Fruit fly (Drosophila melanogaster) whole organism, embryonic: ENCODE data around the gene Sec13.

Experiments
- Adf1 ChIP-seq: fragments of 200-800 bp; sonication (Bioruptor generic); IDR thresholded peaks from 2 replicates; pipeline ENCODE4 v1.3.6; 2022; ENCODE audit warnings: missing biosample characterization, missing genetic modification characterization
- Atf-2 ChIP-seq: fragments of 200-800 bp; sonication (Bioruptor generic); optimal IDR thresholded peaks from 2 replicates; lab custom pipeline; 2016; ENCODE audit warnings: missing biosample characterization, missing genetic modification characterization
- BtbVII ChIP-seq: fragments of 200-800 bp; sonication (Bioruptor generic); optimal IDR thresholded peaks from 3 replicates; lab custom pipeline; 2017; ENCODE audit warnings: missing biosample characterization, mild to moderate bottlenecking, missing genetic modification characterization
- Bteb2 ChIP-seq: fragments of 200-800 bp; sonication (Bioruptor generic); optimal IDR thresholded peaks from 2 replicates; lab custom pipeline; 2016; ENCODE audit warnings: missing biosample characterization, missing genetic modification characterization
- CG10147 ChIP-seq: fragments of 200-800 bp; sonication (Bioruptor generic); optimal IDR thresholded peaks from 2 replicates; lab custom pipeline; 2019; ENCODE audit warnings: missing biosample characterization, mild to moderate bottlenecking, missing genetic modification characterization, moderate library complexity
- CG10209 ChIP-seq: fragments of 200-800 bp; sonication (Bioruptor generic); optimal IDR thresholded peaks from 3 replicates; lab custom pipeline; 2017; ENCODE audit warnings: missing biosample characterization, mild to moderate bottlenecking, missing genetic modification characterization, missing genetic modification reagents
- CG11247 ChIP-seq: fragments of 200-800 bp; sonication (Bioruptor generic); IDR thresholded peaks from 2 replicates; pipeline ENCODE4 v1.3.6; 2022; ENCODE audit warnings: missing biosample characterization, missing genetic modification characterization
- CG12391 ChIP-seq: fragments of 200-800 bp; sonication (Bioruptor generic); optimal IDR thresholded peaks from 3 replicates; lab custom pipeline; 2018; ENCODE audit warnings: missing biosample characterization, mild to moderate bottlenecking, missing genetic modification characterization, moderate library complexity
- CG16815 ChIP-seq: fragments of 200-800 bp; sonication (Bioruptor generic); optimal IDR thresholded peaks from 3 replicates; lab custom pipeline; 2017; ENCODE audit warnings: missing biosample characterization, mild to moderate bottlenecking, missing genetic modification characterization
- CG16863 ChIP-seq: fragments of 200-800 bp; sonication (Bioruptor generic); optimal IDR thresholded peaks from 3 replicates; lab custom pipeline; 2016; ENCODE audit warnings: missing biosample characterization, missing genetic modification characterization
- CG17361 ChIP-seq: fragments of 200-800 bp; sonication (Bioruptor generic); IDR thresholded peaks from 3 replicates; pipeline ENCODE4 v1.3.6; 2022; ENCODE audit warnings: missing biosample characterization, missing genetic modification characterization
- CG18262 ChIP-seq: fragments of 200-800 bp; optimal IDR thresholded peaks from 3 replicates; lab custom pipeline; 2019; ENCODE audit warnings: missing biosample characterization, mild to moderate bottlenecking, missing genetic modification characterization, moderate library complexity
- CG2202 ChIP-seq: fragments of 200-800 bp; sonication (Bioruptor generic); optimal IDR thresholded peaks from 2 replicates; lab custom pipeline; 2018; ENCODE audit warnings: missing biosample characterization, mild to moderate bottlenecking, missing genetic modification characterization
- CG32767 ChIP-seq: fragments of 200-800 bp; sonication (Bioruptor generic); IDR thresholded peaks from 2 replicates; pipeline ENCODE4 v1.3.6; 2022; ENCODE audit warnings: missing biosample characterization, missing genetic modification characterization
- CG5245 ChIP-seq: fragments of 200-800 bp; sonication (Bioruptor generic); optimal IDR thresholded peaks from 3 replicates; lab custom pipeline; 2016; ENCODE audit warnings: missing biosample characterization, missing genetic modification characterization
- CG6254 ChIP-seq: fragments of 200-800 bp; sonication (Bioruptor generic); optimal IDR thresholded peaks from 3 replicates; lab custom pipeline; 2017; ENCODE audit warnings: mild to moderate bottlenecking, missing biosample characterization, missing genetic modification reagents, missing genetic modification characterization
- CG6791 ChIP-seq: fragments of 200-800 bp; sonication (Bioruptor generic); IDR thresholded peaks from 3 replicates; pipeline ENCODE4 v1.3.6; 2022; ENCODE audit warnings: missing biosample characterization, missing genetic modification characterization; ENCODE audit not compliant: partially characterized antibody
- CG7839 ChIP-seq: fragments of 200-800 bp; sonication (Bioruptor generic); optimal IDR thresholded peaks from 3 replicates; lab custom pipeline; 2018; ENCODE audit warnings: missing biosample characterization, mild to moderate bottlenecking, missing genetic modification characterization, moderate library complexity
- CG7963 ChIP-seq: fragments of 200-800 bp; sonication (Bioruptor generic); IDR thresholded peaks from 3 replicates; pipeline ENCODE4 v1.3.6; 2022; ENCODE audit warnings: missing biosample characterization, missing genetic modification characterization; ENCODE audit not compliant: partially characterized antibody
- CrebB ChIP-seq: fragments of 200-800 bp; sonication (Bioruptor generic); optimal IDR thresholded peaks from 3 replicates; lab custom pipeline; 2018; ENCODE audit warnings: missing biosample characterization, mild to moderate bottlenecking, missing genetic modification characterization
- D ChIP-seq, 2 experiments: fragments of 200-800 bp in 1 of 2; fragments of >200 bp in 1 of 2; sonication (Bioruptor generic) in 1 of 2; optimal IDR thresholded peaks; 2 replicates in 1 of 2; 3 replicates in 1 of 2; lab custom pipeline; 2017; ENCODE audit warnings: mild to moderate bottlenecking in 1 of 2, missing biosample characterization in 1 of 2, missing genetic modification characterization in 1 of 2, missing genetic modification reagents in 1 of 2
- Dad ChIP-seq: fragments of 200-800 bp; sonication (Bioruptor generic); optimal IDR thresholded peaks from 3 replicates; lab custom pipeline; 2016; ENCODE audit warnings: missing biosample characterization, missing genetic modification characterization
- Dref ChIP-seq: fragments of 200-800 bp; sonication (Bioruptor generic); IDR thresholded peaks from 2 replicates; pipeline ENCODE4 v1.3.6; 2022; ENCODE audit warnings: missing biosample characterization, missing genetic modification characterization
- ERR ChIP-seq: fragments of 200-800 bp; sonication (Bioruptor generic); optimal IDR thresholded peaks from 2 replicates; lab custom pipeline; 2016; ENCODE audit warnings: missing biosample characterization, missing genetic modification characterization
- Hmr ChIP-seq: fragments of 200-800 bp; sonication (Bioruptor generic); optimal IDR thresholded peaks from 3 replicates; lab custom pipeline; 2017; ENCODE audit warnings: mild to moderate bottlenecking, missing biosample characterization, missing genetic modification reagents, missing genetic modification characterization
- Hr3 ChIP-seq: fragments of 200-800 bp; sonication (Bioruptor generic); optimal IDR thresholded peaks from 3 replicates; lab custom pipeline; 2016; ENCODE audit warnings: missing biosample characterization, missing genetic modification characterization
- Med ChIP-seq: fragments of 200-800 bp; sonication (Bioruptor generic); peaks from one replicate; lab custom pipeline; 2016; ENCODE audit warnings: missing biosample characterization, missing genetic modification characterization, mild to moderate bottlenecking, inconsistent platforms, moderate library complexity
- TFAM ChIP-seq: fragments of 200-800 bp; sonication (Bioruptor generic); optimal IDR thresholded peaks from 2 replicates; lab custom pipeline; 2017; ENCODE audit warnings: missing biosample characterization, missing genetic modification characterization, inconsistent platforms
- YL-1 ChIP-seq: fragments of 200-800 bp; sonication (Bioruptor generic); optimal IDR thresholded peaks from 3 replicates; lab custom pipeline; 2017; ENCODE audit warnings: missing biosample characterization, mild to moderate bottlenecking, missing genetic modification characterization
- abd-A ChIP-seq: fragments of 200-800 bp; sonication (Bioruptor generic); optimal IDR thresholded peaks from 3 replicates; lab custom pipeline; 2019; ENCODE audit warnings: missing biosample characterization, mild to moderate bottlenecking, missing genetic modification characterization, moderate library complexity
- bsh ChIP-seq, 2 experiments: fragments of 200-800 bp; sonication (Bioruptor generic); optimal IDR thresholded peaks; 2 replicates each; lab custom pipeline; 2017 to 2018; ENCODE audit warnings: mild to moderate bottlenecking in 2 of 2, missing biosample characterization in 2 of 2, missing genetic modification characterization in 2 of 2, moderate library complexity in 1 of 2
- cg ChIP-seq: fragments of 200-800 bp; sonication (Bioruptor generic); optimal IDR thresholded peaks from 3 replicates; lab custom pipeline; 2019; ENCODE audit warnings: missing biosample characterization, mild to moderate bottlenecking, missing genetic modification characterization, moderate library complexity
- esg ChIP-seq: fragments of 200-800 bp; sonication (Bioruptor generic); conservative IDR thresholded peaks from 2 replicates; pipeline ENCODE4 v1.3.6; 2022; ENCODE audit warnings: missing biosample characterization, missing genetic modification characterization
- gsb-n ChIP-seq: fragments of 200-800 bp; sonication (Bioruptor generic); optimal IDR thresholded peaks from 3 replicates; lab custom pipeline; 2018; ENCODE audit warnings: missing biosample characterization, mild to moderate bottlenecking, missing genetic modification characterization
- hth ChIP-seq: fragments of >200 bp; optimal IDR thresholded peaks from 2 replicates; lab custom pipeline; 2017; ENCODE audit warnings: inconsistent platforms
- ind ChIP-seq: fragments of 200-800 bp; sonication (Bioruptor generic); optimal IDR thresholded peaks from 3 replicates; lab custom pipeline; 2016; ENCODE audit warnings: missing biosample characterization, missing genetic modification characterization
- ken ChIP-seq: fragments of 200-800 bp; sonication (Bioruptor generic); IDR thresholded peaks from 3 replicates; pipeline ENCODE4 v1.3.6; 2022; ENCODE audit warnings: missing biosample characterization, missing genetic modification characterization
- lilli ChIP-seq: fragments of 200-800 bp; sonication (Bioruptor generic); optimal IDR thresholded peaks from 3 replicates; lab custom pipeline; 2016; ENCODE audit warnings: missing biosample characterization, missing genetic modification characterization
- mld ChIP-seq: fragments of 200-800 bp; sonication (Bioruptor generic); IDR thresholded peaks from 3 replicates; pipeline ENCODE4 v1.3.6; 2022; ENCODE audit warnings: missing biosample characterization, missing genetic modification characterization; ENCODE audit not compliant: partially characterized antibody
- nerfin-2 ChIP-seq: fragments of 200-800 bp; sonication (Bioruptor generic); IDR thresholded peaks from 2 replicates; pipeline ENCODE4 v1.3.6; 2022; ENCODE audit warnings: missing biosample characterization, missing genetic modification characterization; ENCODE audit not compliant: partially characterized antibody
- nmo ChIP-seq: fragments of 200-800 bp; sonication (Bioruptor generic); optimal IDR thresholded peaks from 2 replicates; lab custom pipeline; 2018; ENCODE audit warnings: missing biosample characterization, mild to moderate bottlenecking, missing genetic modification characterization, moderate library complexity
- peb ChIP-seq: fragments of 200-800 bp; sonication (Bioruptor generic); IDR thresholded peaks from 2 replicates; pipeline ENCODE4 v1.3.6; 2022; ENCODE audit warnings: missing biosample characterization, missing genetic modification characterization
- sc ChIP-seq, 3 experiments: fragments of >200 bp in 2 of 3; fragments of 200-800 bp in 1 of 3; sonication (Bioruptor generic) in 1 of 3; optimal IDR thresholded peaks; 2 replicates in 2 of 3; 3 replicates in 1 of 3; lab custom pipeline; 2017; ENCODE audit warnings: mild to moderate bottlenecking in 1 of 3, missing biosample characterization in 1 of 3, missing genetic modification characterization in 1 of 3, missing genetic modification reagents in 1 of 3
- sob ChIP-seq: fragments of 200-800 bp; sonication (Bioruptor generic); IDR thresholded peaks from 2 replicates; pipeline ENCODE4 v1.3.6; 2022; ENCODE audit warnings: missing biosample characterization, missing genetic modification characterization
- stc ChIP-seq: fragments of 200-800 bp; sonication (Bioruptor generic); IDR thresholded peaks from 2 replicates; pipeline ENCODE4 v1.3.6; 2022; ENCODE audit warnings: missing biosample characterization, missing genetic modification characterization
- tap ChIP-seq: fragments of 200-800 bp; optimal IDR thresholded peaks from 3 replicates; lab custom pipeline; 2019; ENCODE audit warnings: missing biosample characterization, mild to moderate bottlenecking, missing genetic modification characterization, moderate library complexity
- usp ChIP-seq: fragments of >200 bp; optimal IDR thresholded peaks from 2 replicates; lab custom pipeline; 2017; ENCODE audit warnings: missing biosample characterization, missing genetic modification characterization
- yki ChIP-seq: fragments of >200 bp; optimal IDR thresholded peaks from 3 replicates; lab custom pipeline; 2018

Gene Sec13

DNA sequence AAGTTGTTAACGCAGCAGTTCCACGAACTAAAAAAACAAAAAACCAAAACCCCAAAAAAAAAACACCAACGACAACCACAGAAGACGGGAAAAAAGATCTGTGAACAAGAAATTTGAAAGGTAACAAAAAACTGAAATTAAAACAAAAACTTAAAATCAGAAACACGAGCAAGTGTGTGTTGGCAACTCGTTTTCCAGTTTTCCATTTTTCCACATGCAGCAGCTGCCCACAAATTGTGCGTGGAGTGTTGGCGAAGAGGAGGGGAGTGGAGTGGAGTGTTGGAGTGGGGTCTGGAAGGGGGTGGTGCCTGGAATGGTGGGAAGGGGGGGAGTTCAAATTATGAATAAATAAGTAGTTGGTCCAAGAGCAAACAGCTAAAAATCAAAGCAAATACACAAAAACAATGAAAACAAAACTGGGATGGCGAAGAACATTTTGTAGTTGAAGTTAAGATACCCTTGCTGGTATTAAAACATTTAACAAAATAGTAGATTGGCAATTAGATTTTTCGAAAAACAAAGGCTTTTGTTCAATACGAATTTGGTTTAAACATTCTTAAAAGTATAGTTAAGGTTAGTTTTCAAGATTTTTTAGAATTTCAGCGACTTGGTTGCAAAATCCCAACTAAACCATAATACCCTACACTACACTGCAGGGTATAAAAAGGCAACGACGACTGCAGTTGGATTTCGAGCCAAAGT, 22.6 kb upstream of the Sec13 start:
- TF ChIP-seq CG7963 (GFP tag; lab: Robert Waterston, UW) (no peak), CG7839 (tag; lab: Kevin White, UChicago) (peak; percentile 67), cg (GFP tag; lab: Kevin White, UChicago) (peak; percentile 43), ind (peak; percentile 36), Hr3 (GFP tag; lab: Kevin White, UChicago) (peak; percentile 34), Bteb2 (GFP tag; lab: Kevin White, UChicago) (no peak), Dref (no peak), CG12391 (tag; lab: Kevin White, UChicago) (peak; percentile 57), CG32767 (GFP tag; lab: Robert Waterston, UW) (0 out of 2 replicates have a peak, but pooled peaks have one; percentile 34), CG6791 (GFP tag; lab: Robert Waterston, UW) (no peak), Med (GFP tag; lab: Kevin White, UChicago) (peak; percentile 52), stc (GFP tag; lab: Robert Waterston, UW) (0 out of 2 replicates have a peak, but pooled peaks have one; percentile 38), BtbVII (GFP tag; lab: Kevin White, UChicago) (no peak), D (optimal IDR thresholded peaks at IDR 0.05; lab: Kevin White, UChicago) (no peak), D (GFP tag; optimal IDR thresholded peaks at IDR 0.05; lab: Kevin White, UChicago) (peak; percentile 66), CG6254 (GFP tag; lab: Kevin White, UChicago) (peak; percentile 67), abd-A (peak; percentile 28), gsb-n (tag; lab: Kevin White, UChicago) (peak; percentile 57), ERR (GFP tag; lab: Kevin White, UChicago) (no peak), Adf1 (GFP tag; lab: Robert Waterston, UW) (no peak), esg (GFP tag; lab: Robert Waterston, UW) (peak; percentile 27), CG16815 (GFP tag; lab: Kevin White, UChicago) (peak; percentile 11), YL-1 (GFP tag; lab: Kevin White, UChicago) (no peak), CG10209 (GFP tag; lab: Kevin White, UChicago) (peak; percentile 60), Atf-2 (GFP tag; lab: Kevin White, UChicago) (peak; percentile 37), TFAM (GFP tag; lab: Kevin White, UChicago) (no peak), peb (GFP tag; lab: Robert Waterston, UW) (no peak), Dad (GFP tag; lab: Kevin White, UChicago) (no peak), CG17361 (GFP tag; lab: Robert Waterston, UW) (peak; percentile 74), yki (no peak), CG11247 (GFP tag; lab: Robert Waterston, UW) (peak; percentile 13; the same call in 1 of the 2 replicates), lilli (GFP tag; lab: Kevin White, UChicago) (peak; percentile 21), CG10147 (GFP tag; lab: Kevin White, UChicago) (no peak), nmo (GFP tag; lab: Kevin White, UChicago) (peak; percentile 72), nerfin-2 (GFP tag; lab: Robert Waterston, UW) (no peak), hth (no peak), bsh (GFP tag; optimal IDR thresholded peaks at IDR 0.05; lab: Kevin White, UChicago) (peak in 1 of 2 experiments; percentile 76), mld (GFP tag; lab: Robert Waterston, UW) (no peak), CG16863 (no peak), sc (optimal IDR thresholded peaks at IDR 0.05; lab: Kevin White, UChicago) (no peak), sc (GFP tag; optimal IDR thresholded peaks at IDR 0.05; lab: Kevin White, UChicago) (peak; percentile 61), CG5245 (GFP tag; lab: Kevin White, UChicago) (peak; percentile 15), CG18262 (tag; lab: Kevin White, UChicago) (peak; percentile 82), tap (tag; lab: Kevin White, UChicago) (peak; percentile 54), CrebB (peak; percentile 1), Hmr (peak; percentile 9), ken (0 out of 3 replicates have a peak, but pooled peaks have one; percentile 33), sob (GFP tag; lab: Robert Waterston, UW) (no peak), usp (GFP tag; lab: Kevin White, UChicago) (no peak), CG2202 (peak; percentile 40)
